Worm (Caenorhabditis elegans) whole organism, L4 larva: Measurements from ENCODE around the gene C04B4.2.

Experiments used
- F37D6.2 ChIP-seq: sonication (generic microtip); optimal IDR thresholded peaks from 2 replicates; lab custom pipeline; 2016; ENCODE audit warnings: mild to moderate bottlenecking, missing genetic modification characterization, missing compliant biosample characterization
- Y48G9A.11 ChIP-seq: fragments of 200-800 bp; sonication (Bioruptor generic); IDR thresholded peaks from 2 replicates; pipeline ENCODE4 v1.3.6; 2022; ENCODE audit warnings: missing genetic modification reagents, missing genetic modification characterization, missing compliant biosample characterization
- ceh-82 ChIP-seq: sonication (generic microtip); optimal IDR thresholded peaks from 2 replicates; lab custom pipeline; 2017; ENCODE audit warnings: missing biosample characterization, missing genetic modification characterization
- daf-8 ChIP-seq: fragments of 200-800 bp; sonication (Bioruptor generic); IDR thresholded peaks from 2 replicates; pipeline ENCODE4 v1.3.6; 2022; ENCODE audit warnings: missing genetic modification characterization, missing compliant biosample characterization
- duxl-1 ChIP-seq: sonication (generic microtip); optimal IDR thresholded peaks from 2 replicates; lab custom pipeline; 2016; ENCODE audit warnings: mild to moderate bottlenecking, missing genetic modification characterization, moderate library complexity, missing compliant biosample characterization; ENCODE audit not compliant: poor library complexity
- egl-43 ChIP-seq: fragments of 200-800 bp; sonication (Bioruptor generic); IDR thresholded peaks from 2 replicates; pipeline ENCODE4 v1.3.6; 2022; ENCODE audit warnings: missing genetic modification reagents, missing genetic modification characterization, missing compliant biosample characterization
- lin-29 ChIP-seq: fragments of 200-800 bp; sonication (Bioruptor generic); IDR thresholded peaks from 2 replicates; pipeline ENCODE4 v1.3.6; 2022; ENCODE audit warnings: missing genetic modification reagents, missing genetic modification characterization, missing compliant biosample characterization
- nhr-77 ChIP-seq: fragments of 150-350 bp; optimal IDR thresholded peaks from 2 replicates; lab custom pipeline; 2014; ENCODE audit warnings: missing biosample characterization, missing genetic modification characterization
- snpc-4 ChIP-seq: fragments of 150-350 bp; optimal IDR thresholded peaks from 2 replicates; lab custom pipeline; 2014; ENCODE audit warnings: missing biosample characterization, missing genetic modification characterization
- unc-130 ChIP-seq: sonication (generic microtip); optimal IDR thresholded peaks from 2 replicates; lab custom pipeline; 2016; ENCODE audit warnings: missing genetic modification reagents, missing genetic modification characterization, missing compliant biosample characterization
- unc-39 ChIP-seq: sonication (generic microtip); optimal IDR thresholded peaks from 2 replicates; lab custom pipeline; 2017; ENCODE audit warnings: missing biosample characterization, missing genetic modification characterization
- unc-62 ChIP-seq, 3 experiments: fragments of 150-350 bp in 1 of 3; sonication (generic microtip); optimal IDR thresholded peaks in 2 of 3; peaks in 1 of 3; 1 replicate in 1 of 3; 2 replicates in 2 of 3; lab custom pipeline; 2014 to 2017; ENCODE audit warnings: missing biosample characterization in 3 of 3, missing genetic modification characterization in 3 of 3, missing genetic modification reagents in 3 of 3, missing genotype in 1 of 3
- ztf-11 ChIP-seq: fragments of 150-350 bp; optimal IDR thresholded peaks from 2 replicates; lab custom pipeline; 2014; ENCODE audit warnings: missing biosample characterization, missing genetic modification characterization

DNA sequence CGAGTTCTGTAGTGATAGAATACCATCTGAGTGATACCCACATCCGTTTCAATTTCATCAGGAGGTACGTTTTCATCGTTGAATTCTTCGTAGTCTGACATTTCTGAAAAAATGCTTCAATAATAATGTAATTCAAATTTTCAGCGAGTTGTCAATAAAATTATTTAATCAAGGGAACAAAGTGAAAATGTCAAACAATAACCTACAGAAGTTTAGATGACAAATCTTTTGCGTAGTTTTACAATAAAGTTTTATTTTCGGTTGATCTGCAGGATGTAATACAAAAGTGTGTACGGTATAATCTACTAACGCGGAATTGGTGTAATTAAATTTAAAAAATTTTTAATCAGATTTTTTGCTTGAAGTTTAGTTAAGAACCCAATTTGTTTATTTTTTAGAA lies 5.2 kb downstream of the C04B4.2 start, which contains the start of gene C04B4.5:
- TF ChIP-seq ztf-11 (tag; lab: Kevin White, UChicago) (no peak), unc-130 (GFP tag; lab: Kevin White, UChicago) (no peak), daf-8 (GFP tag; lab: Robert Waterston, UW) (no peak), ceh-82 (no peak), unc-39 (tag; lab: Kevin White, UChicago) (no peak), F37D6.2 (no peak), lin-29 (GFP tag; lab: Robert Waterston, UW) (no peak), Y48G9A.11 (no peak), nhr-77 (tag; lab: Kevin White, UChicago) (no peak), unc-62 (GFP tag; optimal IDR thresholded peaks at IDR 0.05 in 1 of 2; lab: Kevin White, UChicago) (no peak), unc-62 (tag; optimal IDR thresholded peaks at IDR 0.05; lab: Kevin White, UChicago) (no peak), snpc-4 (tag; lab: Kevin White, UChicago) (no peak), duxl-1 (tag; lab: Kevin White, UChicago) (no peak), egl-43 (GFP tag; lab: Robert Waterston, UW) (no peak)
